Worm (Caenorhabditis elegans) whole organism, young adult: ENCODE results near the gene F56D6.18.

Experiments
- T07F8.4 ChIP-seq: sonication (generic microtip); optimal IDR thresholded peaks from 2 replicates; lab custom pipeline; 2016; ENCODE audit warnings: mild to moderate bottlenecking, missing genetic modification characterization, moderate library complexity, missing compliant biosample characterization
- Y53F4B.3 ChIP-seq: fragments of 200-800 bp; sonication (Bioruptor generic); IDR thresholded peaks from 2 replicates; pipeline ENCODE4 v1.3.6; 2022; ENCODE audit warnings: missing genetic modification reagents, missing genetic modification characterization, missing compliant biosample characterization
- ama-1 ChIP-seq, 3 experiments: fragments of 150-350 bp in 1 of 3; sonication (generic microtip) in 2 of 3; optimal IDR thresholded peaks; 2 replicates each; lab custom pipeline; 2014 to 2018; ENCODE audit warnings: missing biosample characterization in 2 of 3, missing genetic modification characterization in 2 of 3, missing genetic modification reagents in 2 of 3
- mel-28 ChIP-seq: sonication (generic microtip); optimal IDR thresholded peaks from 2 replicates; lab custom pipeline; 2016; ENCODE audit warnings: borderline replicate concordance, mild to moderate bottlenecking, missing genetic modification characterization, missing compliant biosample characterization
- sdz-38 ChIP-seq: sonication (generic microtip); optimal IDR thresholded peaks from 2 replicates; lab custom pipeline; 2016; ENCODE audit warnings: missing genotype, missing genetic modification characterization, missing compliant biosample characterization
- tbx-9 ChIP-seq: sonication (generic microtip); optimal IDR thresholded peaks from 2 replicates; lab custom pipeline; 2016; ENCODE audit warnings: borderline replicate concordance, missing genetic modification characterization, inconsistent platforms, missing compliant biosample characterization
- unc-62 ChIP-seq: fragments of 150-350 bp; optimal IDR thresholded peaks from 2 replicates; lab custom pipeline; 2014; ENCODE audit warnings: missing biosample characterization, missing genetic modification reagents, missing genetic modification characterization

ce11 chrIV:3885369-3885768 lies 26.4 kb downstream of the F56D6.18 start, which contains the start of gene oac-22:
- TF ChIP-seq unc-62 (no peak), ama-1 (optimal IDR thresholded peaks at IDR 0.05; lab: Kevin White, UChicago) (no peak), ama-1 (GFP tag; optimal IDR thresholded peaks at IDR 0.05; lab: Kevin White, UChicago) (no peak), T07F8.4 (tag; lab: Kevin White, UChicago) (no peak), mel-28 (no peak), sdz-38 (no peak), tbx-9 (tag; lab: Kevin White, UChicago) (no peak), Y53F4B.3 (no peak)
